Fruit fly (Drosophila melanogaster) whole organism, wandering third instar larva: ENCODE results near the gene CG6345.

Experiments
- Myc ChIP-seq: fragments of >200 bp; optimal IDR thresholded peaks from 2 replicates; lab custom pipeline; 2017
- OdsH ChIP-seq: fragments of 200-800 bp; sonication (Bioruptor generic); optimal IDR thresholded peaks from 2 replicates; lab custom pipeline; 2016; ENCODE audit warnings: missing biosample characterization, mild to moderate bottlenecking, missing genetic modification characterization
- Sp1 ChIP-seq: fragments of 200-800 bp; sonication (Bioruptor generic); optimal IDR thresholded peaks from 3 replicates; lab custom pipeline; 2019; ENCODE audit warnings: missing biosample characterization, mild to moderate bottlenecking, missing genetic modification characterization, moderate library complexity
- Vsx2 ChIP-seq: fragments of 200-300, 225-300 bp; sonication (Bioruptor generic); optimal IDR thresholded peaks from 2 replicates; lab custom pipeline; 2018; ENCODE audit warnings: missing biosample characterization, missing genetic modification characterization; ENCODE audit not compliant: partially characterized antibody
- dl ChIP-seq, 2 experiments: fragments of 175-275, 200-275 bp in 1 of 2; fragments of 200-275 bp in 1 of 2; sonication (Bioruptor generic); optimal IDR thresholded peaks; lab custom pipeline; 2018; ENCODE audit warnings: mild to moderate bottlenecking in 2 of 2, missing biosample characterization in 2 of 2, missing genetic modification characterization in 2 of 2, moderate library complexity in 2 of 2; ENCODE audit not compliant: partially characterized antibody in 2 of 2, insufficient read depth in 1 of 2
- dmrt93B ChIP-seq: fragments of 200-800 bp; sonication (Bioruptor generic); optimal IDR thresholded peaks from 2 replicates; lab custom pipeline; 2018; ENCODE audit warnings: missing biosample characterization, mild to moderate bottlenecking, missing genetic modification characterization
- dsf ChIP-seq: sonication (Bioruptor generic); optimal IDR thresholded peaks from 2 replicates; lab custom pipeline; 2016; ENCODE audit warnings: missing biosample characterization, missing genetic modification characterization, borderline replicate concordance
- fru ChIP-seq: fragments of 200-800 bp; sonication (Bioruptor generic); optimal IDR thresholded peaks from 3 replicates; lab custom pipeline; 2016; ENCODE audit warnings: missing biosample characterization, mild to moderate bottlenecking, missing genetic modification characterization
- jim ChIP-seq: fragments of 175-275, 200-325 bp; sonication (Bioruptor generic); optimal IDR thresholded peaks from 2 replicates; lab custom pipeline; 2016; ENCODE audit warnings: missing biosample characterization, mild to moderate bottlenecking, missing genetic modification characterization
- lola ChIP-seq: fragments of >200 bp; optimal IDR thresholded peaks from 2 replicates; lab custom pipeline; 2017; ENCODE audit warnings: missing biosample characterization, missing genetic modification characterization
- rgr ChIP-seq: fragments of 200-800 bp; sonication (Bioruptor generic); optimal IDR thresholded peaks from 3 replicates; lab custom pipeline; 2016; ENCODE audit warnings: missing biosample characterization, mild to moderate bottlenecking, missing genetic modification characterization
- tai ChIP-seq: sonication (Bioruptor generic); optimal IDR thresholded peaks from 2 replicates; lab custom pipeline; 2016; ENCODE audit warnings: missing biosample characterization, missing genetic modification characterization

DNA sequence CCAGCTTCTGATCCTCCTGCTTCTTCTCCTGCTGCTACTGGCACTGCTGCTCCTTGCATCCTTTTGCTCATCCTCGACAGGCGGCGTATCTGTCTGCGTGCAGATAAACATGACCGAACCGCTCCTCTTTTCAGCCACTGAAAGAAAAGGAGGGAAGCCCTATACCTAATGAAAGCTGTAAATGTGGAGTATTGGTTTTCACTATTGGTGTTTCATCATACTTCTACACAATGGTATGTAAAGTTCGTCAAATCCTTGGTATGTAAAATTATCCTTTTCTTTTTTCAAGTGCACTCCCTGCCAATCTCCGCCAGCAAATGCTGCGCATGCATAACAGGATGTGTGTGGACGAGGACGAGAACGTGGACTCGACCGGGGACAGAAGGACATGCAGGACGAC lies 12.5 kb upstream of the CG6345 start, which contains the start of gene CG46270:
- TF ChIP-seq Myc (lab: Kevin White, UChicago), result no peak
- TF ChIP-seq Vsx2 (GFP tag; lab: Kevin White, UChicago), result no peak
- TF ChIP-seq fru, result no peak
- TF ChIP-seq tai (GFP tag; lab: Kevin White, UChicago), result no peak
- no peak for TF ChIP-seq OdsH (GFP tag; lab: Kevin White, UChicago)
- TF ChIP-seq dl (GFP tag; optimal IDR thresholded peaks at IDR 0.05; lab: Kevin White, UChicago; ENCODE audit: insufficient read depth in 1 of 2, partially characterized antibody in 2 of 2), result no peak
- TF ChIP-seq lola (GFP tag; lab: Kevin White, UChicago), result no peak
- no peak for TF ChIP-seq dmrt93B
- TF ChIP-seq Sp1 (GFP tag; lab: Kevin White, UChicago), result no peak
- no peak for TF ChIP-seq rgr (GFP tag; lab: Kevin White, UChicago)
- TF ChIP-seq jim, result no peak
- no peak for TF ChIP-seq dsf (GFP tag; lab: Kevin White, UChicago)
